Worm (Caenorhabditis elegans) whole organism, late embryonic: ENCODE measurements around the gene srt-18.

Experiments used
- ama-1 ChIP-seq: fragments of 150-350 bp; optimal IDR thresholded peaks from 2 replicates; lab custom pipeline; 2014
- ceh-30 ChIP-seq: fragments of 150-350 bp; optimal IDR thresholded peaks from 2 replicates; lab custom pipeline; 2014; ENCODE audit warnings: missing biosample characterization, missing genetic modification characterization
- dve-1 ChIP-seq: sonication (generic microtip); optimal IDR thresholded peaks from 2 replicates; lab custom pipeline; 2017; ENCODE audit warnings: antibody characterized with exemption, mild to moderate bottlenecking, missing genetic modification characterization, missing compliant biosample characterization
- hlh-13 ChIP-seq: fragments of 200-800 bp; sonication (Bioruptor generic); optimal IDR thresholded peaks from 2 replicates; lab custom pipeline; 2018; ENCODE audit warnings: mild to moderate bottlenecking, missing genetic modification characterization, missing compliant biosample characterization
- nhr-232 ChIP-seq: sonication (generic microtip); optimal IDR thresholded peaks from 2 replicates; lab custom pipeline; 2016; ENCODE audit warnings: missing genetic modification characterization, missing compliant biosample characterization
- pha-2 ChIP-seq: sonication (generic microtip); optimal IDR thresholded peaks from 2 replicates; lab custom pipeline; 2017; ENCODE audit warnings: mild to moderate bottlenecking, missing genetic modification characterization, missing compliant biosample characterization
- pha-4 ChIP-seq: fragments of 150-350 bp; optimal IDR thresholded peaks from 2 replicates; lab custom pipeline; 2018; ENCODE audit warnings: missing biosample characterization, missing genetic modification reagents, missing genetic modification characterization
- sox-2 ChIP-seq: fragments of 200-800 bp; sonication (Bioruptor generic); IDR thresholded peaks from 2 replicates; pipeline ENCODE4 v1.3.6; 2022; ENCODE audit warnings: missing genetic modification reagents, missing genetic modification characterization, missing compliant biosample characterization
- tbx-2 ChIP-seq: sonication (generic microtip); optimal IDR thresholded peaks from 2 replicates; lab custom pipeline; 2016; ENCODE audit warnings: missing genetic modification characterization, missing compliant biosample characterization

DNA sequence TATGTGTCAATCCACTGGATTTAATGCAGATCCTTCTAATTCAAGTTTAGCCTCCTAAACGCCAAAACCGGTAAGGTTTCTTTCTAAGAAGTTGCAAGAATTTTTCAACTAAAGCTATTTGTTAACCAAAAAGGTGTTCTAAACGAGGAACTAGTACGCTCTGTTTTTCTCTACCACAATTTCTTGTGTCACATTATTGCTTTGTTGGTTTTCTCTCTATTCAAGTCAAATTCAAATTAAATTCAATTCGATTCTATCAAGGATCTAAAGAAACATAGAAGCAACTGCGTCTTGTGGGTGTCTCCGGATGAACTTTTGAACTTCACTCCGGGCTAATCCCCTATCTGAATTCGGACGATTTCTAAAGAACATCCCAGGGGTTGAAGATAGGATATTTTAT lies 1.0 kb upstream of the srt-18 start, which contains the start of gene oac-40:
- TF ChIP-seq hlh-13 (GFP tag; lab: Kevin White, UChicago) (no peak), nhr-232 (tag; lab: Kevin White, UChicago) (no peak), pha-2 (tag; lab: Kevin White, UChicago) (no peak), pha-4 (no peak), dve-1 (tag; lab: Kevin White, UChicago) (no peak), ceh-30 (tag; lab: Kevin White, UChicago) (no peak), ama-1 (lab: Kevin White, UChicago) (no peak), sox-2 (no peak), tbx-2 (tag; lab: Kevin White, UChicago) (no peak)
